Worm (Caenorhabditis elegans): ENCODE measurements around the gene sshk-1.

The sshk-1 gene

DNA sequence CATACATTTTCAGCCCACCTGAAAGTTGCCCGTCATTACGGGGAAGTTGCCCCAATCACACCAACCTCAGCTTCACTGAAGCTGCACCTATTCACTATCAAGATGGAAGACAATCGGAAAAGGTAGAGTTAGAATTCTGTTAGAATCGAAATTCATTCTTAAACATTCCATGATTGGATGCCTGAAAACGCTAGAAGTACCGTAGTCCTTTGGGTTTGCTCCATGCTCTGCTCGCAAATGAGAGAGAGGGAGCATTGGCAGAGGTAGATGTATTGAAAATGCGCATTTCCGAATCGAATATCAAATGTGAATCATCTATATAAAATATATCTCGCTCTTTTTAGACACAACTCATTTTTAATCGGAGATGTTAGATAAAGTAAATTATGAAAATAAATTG, 35.5 kb upstream of the sshk-1 start, which contains the start of gene hif-1:
Gene hif-1, plus strand, starts transcription at position 8 of the 400 bp plus-strand sequence.
- TF ChIP-seq cog-1 (tag; optimal IDR thresholded peaks at IDR 0.05) (no peak), med-1 (GFP tag; optimal IDR thresholded peaks at IDR 0.05; ENCODE audit: insufficient read depth) (no peak)

DNA sequence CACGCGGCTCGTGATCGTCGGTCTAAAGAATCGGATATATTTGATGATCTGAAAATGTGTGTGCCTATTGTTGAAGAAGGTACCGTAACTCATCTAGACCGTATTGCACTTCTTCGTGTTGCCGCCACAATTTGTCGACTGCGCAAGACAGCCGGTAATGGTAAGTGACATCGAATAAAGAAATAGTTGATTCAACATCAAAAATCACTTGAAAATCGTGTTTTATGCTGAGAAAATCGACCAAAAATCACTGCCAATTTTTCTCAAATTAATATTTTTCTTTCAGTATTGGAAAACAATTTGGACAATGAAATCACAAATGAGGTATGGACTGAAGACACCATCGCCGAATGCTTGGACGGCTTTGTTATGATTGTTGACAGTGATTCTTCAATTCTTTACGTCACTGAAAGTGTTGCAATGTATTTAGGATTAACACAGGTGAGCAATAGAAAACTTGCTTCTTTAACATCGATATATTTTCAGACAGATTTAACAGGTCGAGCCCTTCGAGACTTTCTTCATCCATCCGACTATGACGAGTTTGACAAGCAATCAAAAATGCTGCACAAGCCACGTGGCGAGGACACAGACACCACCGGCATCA, 34.5 kb upstream of the sshk-1 start:
- no peak for TF ChIP-seq flt-1 (GFP tag; IDR thresholded peaks at IDR 0.05)
- TF ChIP-seq ztf-23 (GFP tag; IDR thresholded peaks at IDR 0.05) = no peak
- TF ChIP-seq cog-1 (tag; optimal IDR thresholded peaks at IDR 0.05) = no peak

DNA sequence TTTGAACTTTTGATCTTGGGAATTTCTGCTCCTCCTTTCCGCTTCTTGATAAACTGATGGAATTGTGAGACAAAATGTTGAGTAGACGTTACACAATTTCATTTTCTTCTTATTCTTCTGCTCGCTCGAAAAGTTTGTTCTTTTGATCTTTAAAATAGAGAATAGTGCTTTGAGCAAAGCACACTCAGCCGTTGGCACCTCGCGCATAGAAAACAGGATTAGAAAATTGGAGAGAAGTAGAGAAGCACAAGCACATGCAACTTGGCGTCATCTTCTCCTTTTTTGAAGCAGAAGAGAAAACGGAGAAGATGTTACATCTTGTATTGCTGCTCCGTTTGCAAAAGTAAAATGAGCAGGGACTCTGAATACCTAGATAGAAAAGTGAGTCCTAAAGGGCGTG, 33.8 kb upstream of the sshk-1 start:
- TF ChIP-seq ztf-29 (GFP tag; IDR thresholded peaks at IDR 0.05) (no peak), klf-2 (GFP tag; conservative IDR thresholded peaks at IDR 0.05) (no peak), ztf-23 (GFP tag; IDR thresholded peaks at IDR 0.05) (no peak), cog-1 (tag; optimal IDR thresholded peaks at IDR 0.05) (no peak), ref-1 (GFP tag; conservative IDR thresholded peaks at IDR 0.05) (no peak)

DNA sequence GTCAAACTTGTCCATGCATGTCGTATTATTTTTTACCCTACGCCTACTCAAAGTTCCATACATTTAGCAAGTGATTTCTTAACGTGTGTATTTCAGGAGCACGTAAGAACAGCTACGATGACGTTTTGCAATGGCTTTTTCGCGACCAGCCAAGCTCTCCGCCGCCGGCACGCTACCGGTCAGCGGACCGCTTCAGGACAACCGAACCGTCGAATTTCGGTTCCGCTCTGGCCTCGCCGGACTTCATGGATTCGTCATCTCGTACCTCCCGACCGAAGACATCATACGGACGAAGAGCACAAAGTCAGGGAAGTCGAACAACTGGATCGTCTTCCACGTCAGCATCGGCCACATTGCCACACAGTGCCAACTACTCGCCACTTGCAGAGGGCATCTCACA, 32.3 kb upstream of the sshk-1 start:
- TF ChIP-seq T22C8.4 (GFP tag; IDR thresholded peaks at IDR 0.05) (no peak), ztf-29 (GFP tag; IDR thresholded peaks at IDR 0.05) (no peak), cog-1 (tag; optimal IDR thresholded peaks at IDR 0.05) (no peak), klf-2 (GFP tag; conservative IDR thresholded peaks at IDR 0.05) (no peak), tab-1 (GFP tag; IDR thresholded peaks at IDR 0.05) (no peak), ztf-23 (GFP tag; IDR thresholded peaks at IDR 0.05) (no peak), flt-1 (GFP tag; IDR thresholded peaks at IDR 0.05) (no peak), med-1 (GFP tag; optimal IDR thresholded peaks at IDR 0.05; ENCODE audit: insufficient read depth) (no peak), ref-1 (GFP tag; conservative IDR thresholded peaks at IDR 0.05) (no peak)

DNA sequence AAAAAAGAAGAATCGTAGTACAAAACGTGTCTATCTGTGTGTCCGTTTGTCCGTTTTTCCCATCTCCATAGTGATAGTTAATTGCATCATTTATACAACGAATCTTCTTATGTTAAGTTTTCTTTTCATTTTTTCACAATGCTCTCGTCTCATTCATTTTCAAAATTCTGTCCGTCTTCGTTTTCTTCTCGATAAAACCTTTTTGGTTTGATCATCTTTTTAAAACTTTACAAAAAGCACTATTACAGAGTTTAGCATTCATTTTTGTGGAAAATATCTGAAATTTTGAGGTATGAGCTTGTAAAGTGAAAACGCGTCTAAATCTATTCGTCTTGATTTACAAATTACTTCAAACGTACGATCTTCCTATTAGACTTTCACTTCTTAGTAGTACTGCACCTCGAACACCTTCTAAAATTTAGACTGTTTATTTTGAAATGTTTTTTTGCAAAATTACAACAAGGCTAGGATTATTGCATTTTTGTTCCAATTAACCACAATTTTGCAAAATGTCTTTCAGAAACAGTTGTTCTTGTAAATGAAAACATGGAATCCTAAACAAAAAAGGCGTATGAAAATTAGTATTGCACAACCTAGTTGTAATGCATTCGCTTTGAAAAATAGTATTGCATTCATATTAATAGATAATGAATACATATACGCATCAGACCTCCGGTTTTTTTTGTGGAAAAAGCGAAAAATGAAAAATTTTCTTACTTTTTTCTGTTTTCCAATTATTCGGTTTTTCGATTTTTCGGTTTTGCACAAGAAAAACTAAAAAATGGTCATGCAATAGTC, 30.7 kb upstream of the sshk-1 start:
- TF ChIP-seq med-1 (GFP tag; optimal IDR thresholded peaks at IDR 0.05; ENCODE audit: insufficient read depth) = no peak

DNA sequence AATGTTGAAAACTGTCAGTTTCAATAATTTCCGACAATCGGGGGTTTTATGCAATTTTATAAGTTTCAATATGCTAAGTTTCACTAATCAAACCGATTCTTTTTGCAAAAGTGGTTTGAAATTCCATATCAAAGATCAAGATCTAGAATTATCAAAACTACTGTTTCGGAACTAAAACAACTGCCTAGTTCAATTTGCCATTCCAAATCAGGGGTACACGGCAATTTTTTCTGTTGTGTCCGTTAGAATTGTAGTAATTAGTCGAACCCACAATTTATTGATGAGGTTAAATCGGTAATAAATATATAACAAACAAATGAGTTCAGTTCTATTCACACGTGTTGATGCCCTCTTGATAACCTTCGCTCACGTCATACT, 30.1 kb upstream of the sshk-1 start:
- no peak for TF ChIP-seq cog-1 (tag; optimal IDR thresholded peaks at IDR 0.05)
- TF ChIP-seq med-1 (GFP tag; optimal IDR thresholded peaks at IDR 0.05; ENCODE audit: insufficient read depth) = no peak
- TF ChIP-seq tab-1 (GFP tag; IDR thresholded peaks at IDR 0.05) = no peak
- no peak for TF ChIP-seq klf-2 (GFP tag; conservative IDR thresholded peaks at IDR 0.05)
- TF ChIP-seq ztf-29 (GFP tag; IDR thresholded peaks at IDR 0.05) = no peak
- no peak for TF ChIP-seq flt-1 (GFP tag; IDR thresholded peaks at IDR 0.05)
- no peak for TF ChIP-seq T22C8.4 (GFP tag; IDR thresholded peaks at IDR 0.05)
- TF ChIP-seq ztf-23 (GFP tag; IDR thresholded peaks at IDR 0.05) = no peak
- no peak for TF ChIP-seq ref-1 (GFP tag; conservative IDR thresholded peaks at IDR 0.05)

ce11 chrV:20789105-20789504, 26.8 kb upstream of the sshk-1 start, which contains the start of gene tpan-1:
Gene tpan-1, plus strand, starts transcription at chrV:20789502.
- TF ChIP-seq tab-1 (GFP tag; IDR thresholded peaks at IDR 0.05) (no peak), med-1 (GFP tag; optimal IDR thresholded peaks at IDR 0.05; ENCODE audit: insufficient read depth) (no peak), T22C8.4 (GFP tag; IDR thresholded peaks at IDR 0.05) (no peak), cog-1 (tag; optimal IDR thresholded peaks at IDR 0.05) (no peak), ztf-23 (GFP tag; IDR thresholded peaks at IDR 0.05) (no peak), ztf-29 (GFP tag; IDR thresholded peaks at IDR 0.05) (no peak), klf-2 (GFP tag; conservative IDR thresholded peaks at IDR 0.05) (no peak), ref-1 (GFP tag; conservative IDR thresholded peaks at IDR 0.05) (no peak), flt-1 (GFP tag; IDR thresholded peaks at IDR 0.05) (no peak)

DNA sequence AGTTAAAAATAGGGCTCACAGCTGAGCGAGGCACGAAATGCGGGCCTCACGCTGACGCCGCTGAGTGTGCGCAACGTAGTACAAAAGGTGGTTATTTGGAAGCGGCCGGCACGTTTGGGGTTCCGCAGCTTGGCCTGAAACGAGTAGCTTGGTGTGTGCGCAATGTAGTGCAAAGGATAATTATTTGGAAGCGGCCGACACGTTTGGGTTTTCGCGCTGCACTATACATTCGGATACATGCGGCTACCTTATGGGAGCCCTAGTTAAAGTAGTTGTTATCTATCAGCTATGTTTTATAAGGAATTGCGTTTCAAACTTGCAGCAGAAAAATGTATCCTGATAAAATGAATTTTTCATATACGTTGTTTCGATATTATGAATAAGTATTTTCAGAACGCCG, 25.9 kb upstream of the sshk-1 start, which contains the start of gene Y44A6D.1:
Gene Y44A6D.1, minus strand, starts transcription at position 23 of the 400 bp plus-strand sequence.
- TF ChIP-seq ztf-29 (GFP tag; IDR thresholded peaks at IDR 0.05) (no peak), cog-1 (tag; optimal IDR thresholded peaks at IDR 0.05) (no peak), ref-1 (GFP tag; conservative IDR thresholded peaks at IDR 0.05) (no peak), klf-2 (GFP tag; conservative IDR thresholded peaks at IDR 0.05) (no peak), ztf-23 (GFP tag; IDR thresholded peaks at IDR 0.05) (no peak), med-1 (GFP tag; optimal IDR thresholded peaks at IDR 0.05; ENCODE audit: insufficient read depth) (no peak), tab-1 (GFP tag; IDR thresholded peaks at IDR 0.05) (no peak), flt-1 (GFP tag; IDR thresholded peaks at IDR 0.05) (no peak)

DNA sequence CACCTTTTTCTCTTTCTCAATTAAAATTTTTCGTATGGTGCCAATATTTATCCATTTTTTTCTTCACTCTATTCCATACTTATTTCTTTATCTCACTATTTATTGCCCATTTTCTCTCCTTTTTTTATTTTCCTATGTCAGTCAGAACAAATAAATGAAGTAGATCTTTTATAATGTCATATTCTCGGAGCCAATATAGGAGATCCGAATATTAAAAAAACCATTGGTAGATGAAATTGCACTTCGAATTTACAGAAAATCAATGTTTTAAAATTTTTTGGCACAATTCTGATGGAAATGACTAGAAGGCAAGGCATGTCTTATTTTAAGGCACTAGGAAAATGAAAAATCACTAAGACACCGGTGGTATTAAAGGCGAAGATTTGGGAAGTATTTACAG, 25.3 kb upstream of the sshk-1 start:
- TF ChIP-seq cog-1 (tag; optimal IDR thresholded peaks at IDR 0.05) = no peak
- no peak for TF ChIP-seq T22C8.4 (GFP tag; IDR thresholded peaks at IDR 0.05)
- TF ChIP-seq ztf-29 (GFP tag; IDR thresholded peaks at IDR 0.05) = no peak

- TF ChIP-seq cog-1 (tag; optimal IDR thresholded peaks at IDR 0.05) = no peak
- TF ChIP-seq ztf-29 (GFP tag; IDR thresholded peaks at IDR 0.05) = no peak
- TF ChIP-seq med-1 (GFP tag; optimal IDR thresholded peaks at IDR 0.05; ENCODE audit: insufficient read depth) = no peak
- no peak for TF ChIP-seq T22C8.4 (GFP tag; IDR thresholded peaks at IDR 0.05)
- TF ChIP-seq tab-1 (GFP tag; IDR thresholded peaks at IDR 0.05) = no peak
- no peak for TF ChIP-seq ref-1 (GFP tag; conservative IDR thresholded peaks at IDR 0.05)
- TF ChIP-seq klf-2 (GFP tag; conservative IDR thresholded peaks at IDR 0.05) = no peak
- TF ChIP-seq flt-1 (GFP tag; IDR thresholded peaks at IDR 0.05) = no peak
- TF ChIP-seq ztf-23 (GFP tag; IDR thresholded peaks at IDR 0.05) = no peak
Observed at ce11 chrV:20792371-20792890, 23.5 kb upstream of the sshk-1 start, which contains the start of gene Y44A6D.3. Gene Y44A6D.3, minus strand, starts transcription at chrV:20792421.
